Fruit fly (Drosophila melanogaster): ENCODE results near the gene Atg101.
A peak's percentile ranks its signal among the peaks of the same experiment; 100 is the strongest.

The Atg101 gene

DNA sequence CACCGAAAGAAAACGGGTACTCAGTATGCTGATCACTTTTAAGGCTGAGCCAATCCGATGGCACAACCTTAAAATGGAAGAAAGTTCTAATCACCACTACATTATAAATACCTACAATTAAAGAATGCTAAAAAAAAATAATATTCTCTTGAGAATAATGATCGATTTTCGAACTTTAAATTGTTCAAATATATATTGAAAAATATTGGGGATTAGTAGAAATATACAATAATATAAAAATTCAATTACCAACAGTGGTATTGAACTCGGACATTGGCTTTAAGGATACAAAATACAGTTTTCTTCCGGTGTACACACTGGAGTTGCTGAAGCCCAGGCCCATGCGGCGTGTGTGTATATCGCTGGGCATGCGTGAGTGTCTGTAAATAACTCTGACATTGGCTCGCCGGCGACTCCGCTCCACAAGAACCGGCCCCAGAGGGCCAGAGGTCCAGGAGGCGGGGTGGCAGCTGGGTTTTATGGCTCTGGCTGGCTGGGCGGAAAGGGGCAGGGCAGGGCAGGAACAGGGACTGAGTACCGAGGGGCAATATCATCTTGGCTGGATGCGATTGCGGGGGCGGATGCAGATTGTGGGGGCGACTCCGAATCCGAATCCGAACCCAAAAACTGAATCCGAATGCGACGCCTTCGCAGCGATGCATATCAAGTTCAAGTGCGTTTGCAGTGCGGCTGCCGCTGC, 15.5 kb upstream of the Atg101 start (continued):
- peak; percentile 82 for TF ChIP-seq CG14710 (tag; optimal IDR thresholded peaks at IDR 0.05)
- TF ChIP-seq shn (GFP tag; optimal IDR thresholded peaks at IDR 0.05): no peak
- TF ChIP-seq grau (tag; optimal IDR thresholded peaks at IDR 0.05): peak; percentile 72
- TF ChIP-seq caup (GFP tag; optimal IDR thresholded peaks at IDR 0.05; ENCODE audit: severe bottlenecking): no peak
- TF ChIP-seq Bgb (GFP tag; IDR thresholded peaks at IDR 0.05; ENCODE audit: partially characterized antibody): no peak
- peak; percentile 48; the same call in 1 of the 3 replicates for TF ChIP-seq CG3726 (GFP tag; IDR thresholded peaks at IDR 0.05)
- TF ChIP-seq seq (GFP tag; IDR thresholded peaks at IDR 0.05): no peak
- TF ChIP-seq ranshi (GFP tag; IDR thresholded peaks at IDR 0.05): no peak
- TF ChIP-seq Chrac-16 (GFP tag; optimal IDR thresholded peaks at IDR 0.05): peak; percentile 62

DNA sequence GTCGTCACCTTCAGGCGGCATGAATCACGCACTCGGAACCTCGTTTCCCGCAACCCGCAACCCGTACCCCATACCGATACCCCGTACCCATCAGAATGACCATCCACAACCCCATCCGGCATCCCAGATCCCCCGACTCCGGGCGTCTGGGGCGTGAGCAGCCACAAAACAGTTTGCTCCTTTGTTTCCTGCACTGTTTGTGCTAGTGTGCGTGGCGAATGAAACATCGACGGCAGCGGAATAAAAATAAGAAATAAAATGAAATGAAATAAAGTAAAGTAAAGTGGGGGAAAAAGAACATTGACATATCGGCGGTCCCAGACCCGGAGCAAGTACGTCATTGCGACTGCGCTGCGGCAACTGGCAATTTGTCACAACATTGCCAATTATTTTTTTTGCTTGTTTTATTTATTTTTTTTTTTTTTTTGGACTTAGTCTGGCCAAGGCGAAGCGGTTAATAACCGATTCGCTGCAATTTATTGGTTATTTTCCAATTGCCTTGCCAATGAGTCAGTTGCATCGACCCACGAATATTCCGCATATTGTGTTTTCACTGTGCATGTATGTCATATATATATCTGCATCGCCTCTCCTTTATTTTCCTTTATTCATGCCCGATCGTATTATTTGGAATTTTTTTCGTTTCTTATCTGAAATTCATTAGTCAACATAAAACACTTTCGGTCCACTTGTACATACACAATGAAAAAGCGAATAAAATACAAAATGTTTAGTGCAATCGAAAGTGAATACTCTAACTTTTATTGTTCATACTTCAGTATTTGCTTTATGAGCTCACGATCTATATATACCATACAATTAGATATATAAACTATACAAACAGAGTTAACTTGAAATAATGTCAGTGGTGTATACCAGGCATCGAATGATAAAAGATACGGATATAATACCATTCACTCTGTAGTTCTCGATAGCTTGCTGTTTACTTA, 14.2 kb upstream of the Atg101 start:
- TF ChIP-seq Deaf1 (tag; optimal IDR thresholded peaks at IDR 0.05) (no peak), Sry-δ (GFP tag; optimal IDR thresholded peaks at IDR 0.05) (no peak), crol (GFP tag; IDR thresholded peaks at IDR 0.05) (peak; percentile 41), lbe (GFP tag; optimal IDR thresholded peaks at IDR 0.05) (peak; percentile 56), nom (GFP tag; optimal IDR thresholded peaks at IDR 0.05) (peak; percentile 44), corto (GFP tag; optimal IDR thresholded peaks at IDR 0.05) (peak; percentile 60), CG10431 (GFP tag; optimal IDR thresholded peaks at IDR 0.05) (no peak)

DNA sequence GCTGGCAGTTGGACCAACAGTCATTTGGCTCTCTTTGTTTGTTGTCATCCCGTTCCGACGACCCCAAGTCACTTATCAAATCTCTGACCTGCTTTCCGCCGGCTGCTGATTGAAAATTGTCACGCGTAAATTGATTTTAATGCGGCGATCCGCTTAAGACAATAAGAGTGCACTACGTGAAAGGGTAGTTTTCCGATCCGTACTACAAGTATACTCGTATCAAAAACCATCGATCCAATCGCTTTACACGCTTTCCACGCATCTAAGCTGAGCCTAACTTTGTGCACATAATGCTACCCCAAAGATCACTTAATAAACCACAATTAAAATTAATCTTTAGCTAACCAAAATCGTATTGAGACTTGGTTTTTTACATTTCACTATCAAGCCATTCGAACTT, 11.8 kb upstream of the Atg101 start:
- TF ChIP-seq luna (GFP tag; optimal IDR thresholded peaks at IDR 0.05): no peak
- TF ChIP-seq CG2199 (GFP tag; IDR thresholded peaks at IDR 0.05): peak; percentile 57; the same call in 1 of the 3 replicates
- no peak for TF ChIP-seq CG32772 (GFP tag; IDR thresholded peaks at IDR 0.05)

DNA sequence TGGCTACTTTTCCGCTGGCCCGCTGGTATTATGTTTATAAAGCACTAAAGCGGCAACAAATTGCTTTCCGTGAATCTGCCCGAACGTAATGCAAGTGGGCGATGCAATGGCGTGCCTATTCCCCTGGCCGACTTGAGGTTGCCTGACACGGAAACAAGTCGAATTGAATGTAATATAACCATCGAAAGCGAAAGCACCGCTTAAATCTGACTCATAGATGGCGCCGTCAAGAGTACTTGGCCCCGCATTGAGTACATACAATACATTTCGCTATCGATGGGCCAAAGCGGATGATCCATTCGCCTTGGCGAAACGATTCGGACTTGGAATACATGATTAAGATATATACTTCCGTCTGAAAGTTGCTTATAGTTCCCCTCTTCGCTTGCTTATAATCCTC, 11.2 kb upstream of the Atg101 start:
- no peak for TF ChIP-seq CG8089 (GFP tag; optimal IDR thresholded peaks at IDR 0.05)
- no peak for TF ChIP-seq CG31388 (GFP tag; optimal IDR thresholded peaks at IDR 0.05)
- TF ChIP-seq CG6654 (GFP tag; optimal IDR thresholded peaks at IDR 0.05): no peak
- no peak for TF ChIP-seq CG11696 (GFP tag; IDR thresholded peaks at IDR 0.05)
- TF ChIP-seq CG3726 (GFP tag; IDR thresholded peaks at IDR 0.05): no peak
- TF ChIP-seq Blimp-1 (GFP tag; optimal IDR thresholded peaks at IDR 0.05): peak; percentile 88
- no peak for TF ChIP-seq CG11560 (tag; IDR thresholded peaks at IDR 0.05)
- TF ChIP-seq CG10979 (tag; optimal IDR thresholded peaks at IDR 0.05): peak; percentile 29
- TF ChIP-seq chn (GFP tag; optimal IDR thresholded peaks at IDR 0.05): no peak
- TF ChIP-seq shn (GFP tag; optimal IDR thresholded peaks at IDR 0.05): no peak
- no peak for TF ChIP-seq lola (GFP tag; optimal IDR thresholded peaks at IDR 0.05)
- peak; percentile 88 for TF ChIP-seq CTCF (GFP tag; optimal IDR thresholded peaks at IDR 0.05)
- no peak for TF ChIP-seq CG4328 (GFP tag; optimal IDR thresholded peaks at IDR 0.05)
- TF ChIP-seq CG2875 (GFP tag; optimal IDR thresholded peaks at IDR 0.05): no peak
- TF ChIP-seq Dip2 (GFP tag; IDR thresholded peaks at IDR 0.05): peak; percentile 81
- no peak for TF ChIP-seq CG16813 (GFP tag; IDR thresholded peaks at IDR 0.05; ENCODE audit: partially characterized antibody)
- no peak for TF ChIP-seq dmrt11E (tag; optimal IDR thresholded peaks at IDR 0.05)
- no peak for TF ChIP-seq Bgb (GFP tag; IDR thresholded peaks at IDR 0.05; ENCODE audit: partially characterized antibody)
- no peak for TF ChIP-seq CG4404 (GFP tag; IDR thresholded peaks at IDR 0.05)
- TF ChIP-seq Med (GFP tag): peak; percentile 30
- TF ChIP-seq Atf-2 (GFP tag; optimal IDR thresholded peaks at IDR 0.05): no peak
- TF ChIP-seq Deaf1 (tag; optimal IDR thresholded peaks at IDR 0.05): no peak
- no peak for TF ChIP-seq inv (GFP tag; IDR thresholded peaks at IDR 0.05; ENCODE audit: partially characterized antibody)
- TF ChIP-seq CG8478 (optimal IDR thresholded peaks at IDR 0.05): no peak
- no peak for TF ChIP-seq Doc3 (GFP tag; IDR thresholded peaks at IDR 0.05; ENCODE audit: partially characterized antibody)
- TF ChIP-seq gce (GFP tag; IDR thresholded peaks at IDR 0.05): no peak
- TF ChIP-seq zen (tag; optimal IDR thresholded peaks at IDR 0.05): no peak
- no peak for TF ChIP-seq vnd (GFP tag; IDR thresholded peaks at IDR 0.05; ENCODE audit: partially characterized antibody)
